Fruit fly (Drosophila melanogaster): ENCODE results near the gene CG5653.

CG5653 gene

DNA sequence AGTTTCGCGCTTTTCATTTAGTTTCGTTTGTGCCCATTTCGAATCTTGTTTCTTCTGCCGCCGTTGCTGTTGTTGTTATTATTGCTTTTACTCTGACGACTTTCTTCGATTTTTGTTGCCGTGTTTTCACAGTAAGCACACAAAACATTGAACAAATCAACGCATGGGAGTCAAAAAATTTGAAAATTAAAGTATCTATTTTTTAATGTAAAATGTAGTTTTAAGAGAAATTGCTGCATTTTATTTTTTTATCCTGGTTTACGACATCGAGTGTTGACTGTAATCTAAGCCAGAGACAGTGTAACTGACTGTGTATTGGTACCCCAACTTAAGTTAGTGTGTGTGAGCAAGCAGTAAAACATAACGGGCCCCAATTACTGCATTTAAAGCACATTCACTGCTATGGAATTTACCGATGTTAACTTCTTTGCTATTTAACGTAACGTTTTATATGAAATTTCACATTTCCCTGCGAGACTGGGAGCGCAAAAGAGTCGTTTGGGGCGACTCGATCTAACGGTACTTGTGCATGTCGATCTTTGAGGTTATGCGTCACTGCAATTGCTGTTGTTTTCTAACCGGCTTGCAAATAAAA, 30.1 kb upstream of the CG5653 start (continued):
- TF ChIP-seq Stat92E (GFP tag; optimal IDR thresholded peaks at IDR 0.05) (no peak), CG9609 (GFP tag; optimal IDR thresholded peaks at IDR 0.05) (peak; percentile 24), CG9876 (GFP tag; optimal IDR thresholded peaks at IDR 0.05) (no peak), CG10147 (GFP tag; optimal IDR thresholded peaks at IDR 0.05) (no peak), CG17802 (tag; optimal IDR thresholded peaks at IDR 0.05) (no peak), bab2 (GFP tag; optimal IDR thresholded peaks at IDR 0.05) (peak; percentile 66), CG16815 (GFP tag; optimal IDR thresholded peaks at IDR 0.05) (peak; percentile 65), nerfin-2 (GFP tag; IDR thresholded peaks at IDR 0.05; ENCODE audit: partially characterized antibody) (no peak), CG1603 (tag; optimal IDR thresholded peaks at IDR 0.05) (peak; percentile 73), tio (GFP tag; optimal IDR thresholded peaks at IDR 0.05) (no peak), Aef1 (GFP tag; IDR thresholded peaks at IDR 0.05) (peak; percentile 44; the same call in 1 of the 3 replicates), CG3847 (GFP tag; IDR thresholded peaks at IDR 0.05) (peak; percentile 46), CG18619 (GFP tag; optimal IDR thresholded peaks at IDR 0.05) (peak; percentile 23), CG4820 (GFP tag; optimal IDR thresholded peaks at IDR 0.05) (peak; percentile 30), CG15696 (tag; optimal IDR thresholded peaks at IDR 0.05) (no peak), CG18476 (GFP tag; optimal IDR thresholded peaks at IDR 0.05) (peak; percentile 30), pfk (GFP tag; optimal IDR thresholded peaks at IDR 0.05) (no peak), CG17359 (tag; optimal IDR thresholded peaks at IDR 0.05) (peak; percentile 84), ranshi (GFP tag; IDR thresholded peaks at IDR 0.05) (peak; percentile 62; the same call in 1 of the 2 replicates), NfI (GFP tag; optimal IDR thresholded peaks at IDR 0.05) (no peak), zen2 (GFP tag; IDR thresholded peaks at IDR 0.05; ENCODE audit: partially characterized antibody) (no peak), CG1233 (GFP tag; optimal IDR thresholded peaks at IDR 0.05) (peak; percentile 39), CG2202 (tag; optimal IDR thresholded peaks at IDR 0.05) (peak; percentile 10), BEAF-32 (GFP tag; optimal IDR thresholded peaks at IDR 0.05) (no peak), unpg (GFP tag; optimal IDR thresholded peaks at IDR 0.05) (peak; percentile 64), CG2875 (GFP tag; optimal IDR thresholded peaks at IDR 0.05) (peak; percentile 34), CG7786 (GFP tag; optimal IDR thresholded peaks at IDR 0.05) (peak; percentile 32), Taf1 (GFP tag; IDR thresholded peaks at IDR 0.05) (no peak), B-H2 (GFP tag; optimal IDR thresholded peaks at IDR 0.05) (no peak), CG31365 (tag; optimal IDR thresholded peaks at IDR 0.05) (no peak), mam (GFP tag; optimal IDR thresholded peaks at IDR 0.05) (peak; percentile 28), CrebB (tag; optimal IDR thresholded peaks at IDR 0.05) (peak; percentile 12), Ets65A (GFP tag) (peak; percentile 51), Lim3 (GFP tag; IDR thresholded peaks at IDR 0.05) (0 out of 2 replicates have a peak, but pooled peaks have one; percentile 13), crp (GFP tag; optimal IDR thresholded peaks at IDR 0.05) (no peak), CG7839 (tag; optimal IDR thresholded peaks at IDR 0.05) (peak; percentile 73), CG13296 (GFP tag; optimal IDR thresholded peaks at IDR 0.05) (no peak), NC2α (GFP tag; optimal IDR thresholded peaks at IDR 0.05) (no peak), Dip2 (GFP tag; IDR thresholded peaks at IDR 0.05) (no peak), hbn (GFP tag; IDR thresholded peaks at IDR 0.05; ENCODE audit: partially characterized antibody) (no peak), sisA (GFP tag; IDR thresholded peaks at IDR 0.05) (peak; percentile 79), MESR4 (GFP tag; optimal IDR thresholded peaks at IDR 0.05) (peak; percentile 17), CG4328 (GFP tag; optimal IDR thresholded peaks at IDR 0.05) (no peak), Neu2 (GFP tag; optimal IDR thresholded peaks at IDR 0.05; ENCODE audit: borderline replicate concordance) (no peak), Doc2 (GFP tag; IDR thresholded peaks at IDR 0.05) (peak; percentile 45; the same call in 1 of the 2 replicates), CG12219 (GFP tag; optimal IDR thresholded peaks at IDR 0.05) (peak; percentile 35), corto (GFP tag; optimal IDR thresholded peaks at IDR 0.05) (peak; percentile 44), Hr39 (optimal IDR thresholded peaks at IDR 0.05) (no peak), Dad (GFP tag; optimal IDR thresholded peaks at IDR 0.05) (no peak)
